Worm (Caenorhabditis elegans) whole organism, L4/young adult: Measurements from ENCODE around the gene oac-24.

Experiments used
- W03F9.2 ChIP-seq: fragments of 150-350 bp; optimal IDR thresholded peaks from 2 replicates; lab custom pipeline; 2014; ENCODE audit warnings: missing biosample characterization, missing genetic modification characterization
- him-1 ChIP-seq: sonication (generic microtip); optimal IDR thresholded peaks from 2 replicates; lab custom pipeline; 2016; ENCODE audit warnings: missing genotype, missing genetic modification reagents, missing genetic modification characterization, missing compliant biosample characterization

ce11 chrV:4691657-4692056 is 18.9 kb upstream of the oac-24 start:
- TF ChIP-seq W03F9.2 (tag; lab: Kevin White, UChicago) (no peak), him-1 (tag; lab: Kevin White, UChicago) (no peak)
